Worm (Caenorhabditis elegans): ENCODE measurements around the gene npr-26.

The npr-26 gene

ce11 chrIV:17435228-17435627, 17.6 kb upstream of the npr-26 start:
- no peak for TF ChIP-seq lin-35 (GFP tag; optimal IDR thresholded peaks at IDR 0.05)
- no peak for TF ChIP-seq pax-3 (tag; optimal IDR thresholded peaks at IDR 0.05)
- TF ChIP-seq unc-130 (tag; optimal IDR thresholded peaks at IDR 0.05): no peak
- TF ChIP-seq nhr-85 (tag): peak; percentile 51
- no peak for TF ChIP-seq nhr-12 (tag; optimal IDR thresholded peaks at IDR 0.05)
- TF ChIP-seq unc-30 (tag; optimal IDR thresholded peaks at IDR 0.05): no peak
- TF ChIP-seq elt-3 (tag; optimal IDR thresholded peaks at IDR 0.05): no peak

ce11 chrIV:17432223-17432826, 14.7 kb upstream of the npr-26 start:
- TF ChIP-seq nhr-20 (tag; optimal IDR thresholded peaks at IDR 0.05): no peak
- TF ChIP-seq elt-2 (tag; optimal IDR thresholded peaks at IDR 0.05): peak; percentile 49

- no peak for TF ChIP-seq fkh-4 (tag; optimal IDR thresholded peaks at IDR 0.05; ENCODE audit: borderline replicate concordance)
- no peak for TF ChIP-seq lin-35 (GFP tag; optimal IDR thresholded peaks at IDR 0.05)
- TF ChIP-seq nhr-11 (tag; optimal IDR thresholded peaks at IDR 0.05): no peak
- no peak for TF ChIP-seq nhr-28 (tag; optimal IDR thresholded peaks at IDR 0.05)
- no peak for TF ChIP-seq ceh-63 (GFP tag; optimal IDR thresholded peaks at IDR 0.05)
- TF ChIP-seq dpl-1 (GFP tag; optimal IDR thresholded peaks at IDR 0.05): no peak
- TF ChIP-seq aly-2 (tag; optimal IDR thresholded peaks at IDR 0.05): no peak
- no peak for TF ChIP-seq mdl-1 (tag; optimal IDR thresholded peaks at IDR 0.05)
- TF ChIP-seq lin-39 (tag; optimal IDR thresholded peaks at IDR 0.05): no peak
- no peak for TF ChIP-seq dsc-1 (tag; optimal IDR thresholded peaks at IDR 0.05)
- no peak for TF ChIP-seq lin-13 (GFP tag; optimal IDR thresholded peaks at IDR 0.05)
- TF ChIP-seq fkh-10 (GFP tag; optimal IDR thresholded peaks at IDR 0.05): no peak
- no peak for TF ChIP-seq mep-1 (tag; optimal IDR thresholded peaks at IDR 0.05)
Measured at ce11 chrIV:17431287-17431686, 13.7 kb upstream of the npr-26 start, which contains the start of gene lact-6. Gene lact-6 (minus strand): TSS chrIV:17431387.

ce11 chrIV:17427423-17427822, 9.8 kb upstream of the npr-26 start, which contains the start of gene C06A12.3:
Gene C06A12.3 (plus strand): TSS chrIV:17427723.
- no peak for TF ChIP-seq pqm-1 (tag; optimal IDR thresholded peaks at IDR 0.05)
- TF ChIP-seq lin-15B (tag; optimal IDR thresholded peaks at IDR 0.05): no peak
- TF ChIP-seq C34B4.2 (tag; optimal IDR thresholded peaks at IDR 0.05): no peak

- no peak for TF ChIP-seq efl-3 (GFP tag; optimal IDR thresholded peaks at IDR 0.05)
- TF ChIP-seq aha-1 (tag; optimal IDR thresholded peaks at IDR 0.05): no peak
- TF ChIP-seq swsn-7 (tag; optimal IDR thresholded peaks at IDR 0.05): peak; percentile 38
- peak; percentile 11 for TF ChIP-seq unc-86 (tag; optimal IDR thresholded peaks at IDR 0.05)
- peak; percentile 85 for TF ChIP-seq lin-14 (GFP tag; optimal IDR thresholded peaks at IDR 0.05)
- TF ChIP-seq mdl-1 (tag; optimal IDR thresholded peaks at IDR 0.05): no peak
- peak; percentile 30 to 45 for TF ChIP-seq efl-1 (optimal IDR thresholded peaks at IDR 0.05)
- no peak for TF ChIP-seq efl-1 (GFP tag; optimal IDR thresholded peaks at IDR 0.05 in 1 of 2)
- peak in 1 of 2 experiments; percentile 27 for TF ChIP-seq lin-35 (GFP tag; optimal IDR thresholded peaks at IDR 0.05)
- TF ChIP-seq nhr-19 (GFP tag; conservative IDR thresholded peaks at IDR 0.05): peak; percentile 27; the same call in 1 of the 2 replicates
- peak; percentile 9 for TF ChIP-seq zag-1 (tag; optimal IDR thresholded peaks at IDR 0.05)
- TF ChIP-seq nhr-47 (tag; optimal IDR thresholded peaks at IDR 0.05): peak; percentile 6
- TF ChIP-seq mep-1 (tag; optimal IDR thresholded peaks at IDR 0.05): peak; percentile 28
- TF ChIP-seq nhr-77 (tag; optimal IDR thresholded peaks at IDR 0.05): peak; percentile 40
- TF ChIP-seq jun-1 (tag; optimal IDR thresholded peaks at IDR 0.05): no peak
- no peak for TF ChIP-seq F16B12.6 (tag; optimal IDR thresholded peaks at IDR 0.05)
- TF ChIP-seq nhr-71 (tag; optimal IDR thresholded peaks at IDR 0.05): peak; percentile 37
- peak; percentile 35 for TF ChIP-seq fkh-8 (tag; optimal IDR thresholded peaks at IDR 0.05)
- TF ChIP-seq hlh-17 (GFP tag; optimal IDR thresholded peaks at IDR 0.05; ENCODE audit: borderline replicate concordance): no peak
- TF ChIP-seq snu-23 (GFP tag; optimal IDR thresholded peaks at IDR 0.05): peak; percentile 27
- TF ChIP-seq ceh-82 (tag; optimal IDR thresholded peaks at IDR 0.05): peak in 1 of 3 experiments; percentile 40
Measured at ce11 chrIV:17426970-17427369, 9.3 kb upstream of the npr-26 start.
